Fruit fly (Drosophila melanogaster): ENCODE data around the gene CG3581.

dm6 chr3R:19332553-19332952, 42.0 kb downstream of the CG3581 start:
- TF ChIP-seq psq (optimal IDR thresholded peaks at IDR 0.05) (no peak), h (optimal IDR thresholded peaks at IDR 0.05) (no peak)

Measured in Kc167 (cell line).